Worm (Caenorhabditis elegans) whole organism, L4 larva: Measurements from ENCODE around the gene F38B6.2.

ENCODE experiments used
- ceh-82 ChIP-seq: sonication (generic microtip); optimal IDR thresholded peaks from 2 replicates; lab custom pipeline; 2017; ENCODE audit warnings: missing biosample characterization, missing genetic modification characterization
- madf-5 ChIP-seq, 2 experiments: fragments of 200-800 bp; sonication (Bioruptor generic); IDR thresholded peaks; 2 replicates each; pipeline ENCODE4 v1.3.6; 2022; ENCODE audit warnings: missing compliant biosample characterization in 2 of 2, missing genetic modification characterization in 2 of 2
- nhr-11 ChIP-seq: fragments of 150-350 bp; optimal IDR thresholded peaks from 2 replicates; lab custom pipeline; 2014; ENCODE audit warnings: missing biosample characterization, missing genetic modification characterization
- nhr-77 ChIP-seq: fragments of 150-350 bp; optimal IDR thresholded peaks from 2 replicates; lab custom pipeline; 2014; ENCODE audit warnings: missing biosample characterization, missing genetic modification characterization

DNA sequence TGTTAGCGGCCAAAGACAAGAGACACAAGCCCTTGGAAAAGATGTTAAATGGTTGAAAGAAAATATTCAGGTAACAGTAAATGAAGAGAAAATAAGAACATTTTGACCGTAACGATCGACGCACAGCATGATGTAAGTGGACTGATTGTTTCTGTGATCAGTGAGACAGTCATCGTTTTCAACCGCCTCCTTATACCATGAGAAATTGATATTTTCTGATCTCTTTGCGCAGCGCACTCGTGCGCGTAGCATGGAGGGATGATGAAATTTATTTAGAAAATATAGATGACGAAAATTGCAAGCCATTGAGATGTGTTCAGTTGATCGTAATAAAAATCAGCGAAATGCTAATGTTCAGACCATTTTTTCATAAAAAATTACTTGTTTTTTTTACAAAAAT, 48.8 kb upstream of the F38B6.2 start:
- TF ChIP-seq madf-5 (GFP tag; IDR thresholded peaks at IDR 0.05; lab: Robert Waterston, UW) (no peak), nhr-11 (tag; lab: Kevin White, UChicago) (no peak), nhr-77 (tag; lab: Kevin White, UChicago) (no peak), ceh-82 (tag; lab: Kevin White, UChicago) (no peak)
